Fruit fly (Drosophila melanogaster) S2 (cell line): ENCODE data around the gene CG9503.

Experiments used
- CG8478 ChIP-seq: fragments of >200 bp; optimal IDR thresholded peaks from 2 replicates; lab custom pipeline; 2018
- CTCF ChIP-seq, 2 experiments: fragments of >200 bp; optimal IDR thresholded peaks; 2 replicates each; lab custom pipeline; 2018

The CG9503 gene

dm6 chrX:14892303-14892702 lies 31.0 kb downstream of the CG9503 start:
- TF ChIP-seq CG8478 (lab: Kevin White, UChicago), result no peak
- no peak for TF ChIP-seq CTCF (optimal IDR thresholded peaks at IDR 0.05; lab: Kevin White, UChicago)

- no peak for TF ChIP-seq CG8478 (lab: Kevin White, UChicago)
- no peak for TF ChIP-seq CTCF (optimal IDR thresholded peaks at IDR 0.05; lab: Kevin White, UChicago)
These were observed 37.7 kb downstream of the CG9503 start for dm6 chrX:14885554-14885953.

DNA sequence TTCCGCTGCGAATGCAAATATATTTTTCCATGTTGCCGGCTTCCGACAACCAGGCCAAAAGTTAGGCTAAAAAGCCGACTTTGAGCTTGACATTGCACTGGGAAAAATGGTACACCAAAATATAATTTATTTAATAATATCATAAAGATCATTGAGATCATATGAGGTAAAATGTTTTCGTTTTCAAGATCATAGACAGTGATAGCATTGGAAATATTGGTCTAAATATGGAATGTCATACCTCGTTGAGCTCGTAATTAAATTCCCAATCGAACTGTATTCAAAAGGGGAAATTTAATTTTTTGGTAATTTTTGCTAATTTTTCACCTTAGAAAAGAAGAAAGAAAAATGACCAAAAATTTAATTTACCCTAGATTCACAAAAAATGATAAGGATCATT lies 39.3 kb downstream of the CG9503 start:
- TF ChIP-seq CG8478 (lab: Kevin White, UChicago) (no peak), CTCF (optimal IDR thresholded peaks at IDR 0.05; lab: Kevin White, UChicago) (no peak)

dm6 chrX:14882536-14883118 lies 40.7 kb downstream of the CG9503 start, which contains the start of the genes CG45064 and CG45065:
TSS of gene CG45064 (minus strand) at chrX:14882586.
TSS of gene CG45065 (minus strand) at chrX:14882586.
- TF ChIP-seq CTCF (optimal IDR thresholded peaks at IDR 0.05; lab: Kevin White, UChicago) (no peak), CG8478 (lab: Kevin White, UChicago) (no peak)

DNA sequence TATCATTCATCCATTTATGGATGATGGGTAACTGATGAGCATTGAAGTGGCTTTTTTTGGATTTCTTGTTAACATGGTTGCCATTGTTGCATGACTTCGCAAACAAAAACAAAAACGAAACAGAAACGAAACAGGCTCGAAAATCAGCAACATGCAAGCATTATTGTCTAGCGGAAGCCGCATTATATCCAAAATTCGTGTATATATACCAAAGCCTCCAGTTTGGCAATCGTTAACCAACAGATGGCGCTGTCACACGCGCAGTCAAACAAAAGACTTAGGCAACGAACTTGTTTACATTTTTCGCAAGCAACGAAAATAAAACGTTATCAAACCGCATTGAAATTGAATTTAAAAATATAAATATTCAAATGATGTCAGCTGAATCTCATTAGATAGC lies 44.4 kb downstream of the CG9503 start:
- TF ChIP-seq CG8478 (lab: Kevin White, UChicago) (no peak), CTCF (optimal IDR thresholded peaks at IDR 0.05; lab: Kevin White, UChicago) (peak; percentile 61 to 71)

DNA sequence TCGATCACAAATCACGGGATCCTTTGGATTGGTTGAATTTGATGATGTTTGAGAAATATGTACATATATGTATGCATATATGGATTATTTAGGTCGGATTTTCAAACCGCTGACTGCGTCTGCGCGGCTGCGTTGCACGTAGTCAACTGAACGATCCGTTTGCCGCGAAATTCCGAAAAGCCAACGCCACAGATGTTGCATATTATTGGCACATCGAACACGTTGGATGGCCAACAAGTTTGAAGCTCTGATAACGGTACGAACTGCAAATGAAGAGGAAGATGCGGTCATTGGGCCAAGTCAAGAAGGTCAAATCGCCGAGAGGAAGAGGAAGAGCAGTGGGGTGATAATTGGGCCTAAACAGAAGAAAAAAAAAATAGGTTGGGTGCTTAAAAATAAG lies 52.3 kb downstream of the CG9503 start, which contains the start of gene CG9518:
Gene CG9518 (minus strand): TSS at position 154 of the 400 bp plus-strand sequence.
- no peak for TF ChIP-seq CG8478 (lab: Kevin White, UChicago)
- TF ChIP-seq CTCF (optimal IDR thresholded peaks at IDR 0.05; lab: Kevin White, UChicago), result no peak
